Worm (Caenorhabditis elegans): ENCODE measurements around the gene pals-19.

ce11 chrIII:1419700-1420356 lies 18.1 kb downstream of the pals-19 start:
- TF ChIP-seq mep-1 (tag; optimal IDR thresholded peaks at IDR 0.05) (no peak), ztf-11 (tag; optimal IDR thresholded peaks at IDR 0.05) (no peak), sptf-1 (tag; optimal IDR thresholded peaks at IDR 0.05) (no peak), nhr-237 (tag; optimal IDR thresholded peaks at IDR 0.05) (no peak), nhr-28 (tag; optimal IDR thresholded peaks at IDR 0.05) (no peak)
